Fruit fly (Drosophila melanogaster) S2 (cell line): ENCODE measurements around the gene fzr.

Experiments used
- CG8478 ChIP-seq: fragments of >200 bp; optimal IDR thresholded peaks from 2 replicates; lab custom pipeline; 2018
- CTCF ChIP-seq, 2 experiments: fragments of >200 bp; optimal IDR thresholded peaks; 2 replicates each; lab custom pipeline; 2018

dm6 chrX:4666650-4667360 is 12.5 kb downstream of the fzr start, which contains the start of gene CG3009:
- TF ChIP-seq CG8478 = no peak
- TF ChIP-seq CTCF (optimal IDR thresholded peaks at IDR 0.05; lab: Kevin White, UChicago) = peak; percentile 36 to 59
